Worm (Caenorhabditis elegans): ENCODE data around the gene col-80.

The col-80 gene

DNA sequence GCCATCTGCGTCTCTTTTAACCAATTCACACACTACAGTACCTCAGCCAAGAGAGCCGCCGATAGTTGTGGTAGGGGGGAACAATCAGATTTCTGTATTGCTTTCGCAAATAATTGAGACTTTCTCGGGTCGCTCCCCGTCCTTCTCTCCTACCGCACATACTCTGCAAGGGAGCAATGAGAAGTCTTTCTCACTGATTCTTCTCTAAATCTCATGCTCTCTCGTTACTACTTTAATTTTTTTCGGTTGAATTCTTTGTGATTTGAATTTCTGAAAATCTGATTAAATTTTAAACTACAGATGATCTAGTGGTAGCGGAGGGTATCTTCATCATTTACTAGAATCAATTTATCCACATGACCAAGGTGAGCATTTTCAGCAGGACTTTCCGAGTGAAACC, 31.7 kb upstream of the col-80 start, which contains the start of gene ptb-1:
Gene ptb-1 (plus strand): TSS at position 301 of the 400 bp plus-strand sequence.
- TF ChIP-seq ama-1 (optimal IDR thresholded peaks at IDR 0.05) (no peak), sma-3 (GFP tag; optimal IDR thresholded peaks at IDR 0.05) (no peak), lin-39 (tag; optimal IDR thresholded peaks at IDR 0.05) (no peak), nhr-23 (tag; optimal IDR thresholded peaks at IDR 0.05) (no peak), blmp-1 (tag; optimal IDR thresholded peaks at IDR 0.05; ENCODE audit: insufficient read depth) (no peak), ztf-1 (GFP tag; conservative IDR thresholded peaks at IDR 0.05) (no peak), peb-1 (tag; optimal IDR thresholded peaks at IDR 0.05) (no peak), nhr-6 (tag; optimal IDR thresholded peaks at IDR 0.05) (no peak), ztf-11 (tag; optimal IDR thresholded peaks at IDR 0.05) (no peak), alr-1 (tag; optimal IDR thresholded peaks at IDR 0.05) (no peak), ZK546.5 (tag; optimal IDR thresholded peaks at IDR 0.05) (no peak), Y55F3AM.14 (GFP tag; optimal IDR thresholded peaks at IDR 0.05) (no peak), crh-2 (tag; optimal IDR thresholded peaks at IDR 0.05) (no peak), dmd-4 (tag; optimal IDR thresholded peaks at IDR 0.05) (no peak), ztf-4 (tag; optimal IDR thresholded peaks at IDR 0.05) (no peak), mbf-1 (tag; optimal IDR thresholded peaks at IDR 0.05) (no peak), lin-13 (GFP tag; optimal IDR thresholded peaks at IDR 0.05) (no peak), F13H6.1 (tag; optimal IDR thresholded peaks at IDR 0.05) (no peak)

DNA sequence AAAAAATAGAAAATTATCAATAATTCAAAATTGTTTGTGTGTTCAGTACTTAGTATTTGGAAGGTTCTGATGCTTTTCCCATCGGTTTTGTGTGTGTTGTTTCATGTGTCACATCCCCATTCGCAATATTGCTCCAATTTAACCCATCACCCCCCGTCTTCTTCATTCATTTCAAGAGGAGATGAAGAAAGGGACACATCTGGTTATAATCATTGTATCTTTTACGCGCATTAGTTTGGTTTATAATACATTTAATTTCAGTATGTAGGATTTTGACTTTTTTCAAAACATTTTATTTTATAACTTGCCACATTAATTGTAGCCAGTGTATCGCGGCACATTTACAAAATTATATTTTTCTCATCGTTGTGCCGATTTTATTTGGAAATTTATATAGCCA, 26.9 kb upstream of the col-80 start:
- TF ChIP-seq sma-3 (GFP tag; optimal IDR thresholded peaks at IDR 0.05) (no peak), ztf-1 (GFP tag; conservative IDR thresholded peaks at IDR 0.05) (no peak), sma-9 (GFP tag; optimal IDR thresholded peaks at IDR 0.05) (no peak), sma-9 (tag; optimal IDR thresholded peaks at IDR 0.05) (no peak), peb-1 (tag; optimal IDR thresholded peaks at IDR 0.05) (no peak), C34F6.9 (tag; optimal IDR thresholded peaks at IDR 0.05) (no peak), nhr-10 (tag; optimal IDR thresholded peaks at IDR 0.05) (no peak), Y55F3AM.14 (GFP tag; optimal IDR thresholded peaks at IDR 0.05) (no peak), ztf-11 (tag; optimal IDR thresholded peaks at IDR 0.05) (no peak), lin-11 (tag; optimal IDR thresholded peaks at IDR 0.05) (no peak), ceh-16 (tag; optimal IDR thresholded peaks at IDR 0.05) (no peak), nhr-25 (tag; optimal IDR thresholded peaks at IDR 0.05) (no peak), elt-3 (tag; optimal IDR thresholded peaks at IDR 0.05) (no peak), unc-55 (GFP tag; optimal IDR thresholded peaks at IDR 0.05) (no peak), ama-1 (optimal IDR thresholded peaks at IDR 0.05) (no peak), egl-27 (tag; optimal IDR thresholded peaks at IDR 0.05) (no peak), nhr-21 (tag; optimal IDR thresholded peaks at IDR 0.05) (no peak), crh-2 (tag; optimal IDR thresholded peaks at IDR 0.05) (no peak), mbf-1 (tag; optimal IDR thresholded peaks at IDR 0.05) (no peak), unc-39 (tag; optimal IDR thresholded peaks at IDR 0.05) (no peak)

DNA sequence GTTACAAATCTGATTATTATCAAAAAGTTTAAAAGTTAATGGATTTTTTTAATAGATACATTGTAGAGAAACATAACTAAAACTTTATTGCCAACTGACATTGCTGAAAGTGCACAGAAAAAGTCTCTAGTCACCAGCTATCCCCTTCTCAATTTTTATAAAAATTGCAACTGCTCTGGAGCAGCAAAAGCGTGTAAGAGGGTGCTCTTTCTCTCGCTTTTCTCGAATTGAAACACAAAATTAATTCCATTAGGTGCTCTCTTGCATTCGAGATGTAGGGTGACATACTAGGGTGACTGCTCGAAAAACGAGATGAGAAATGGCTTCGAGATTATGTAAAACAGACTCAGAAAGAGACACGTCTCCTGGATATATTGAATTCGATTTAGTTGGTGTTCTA, 26.4 kb upstream of the col-80 start:
- TF ChIP-seq C34F6.9 (tag; optimal IDR thresholded peaks at IDR 0.05) (no peak), ztf-4 (tag; optimal IDR thresholded peaks at IDR 0.05) (no peak), nhr-12 (tag; optimal IDR thresholded peaks at IDR 0.05) (no peak), elt-3 (tag; optimal IDR thresholded peaks at IDR 0.05) (no peak), lin-11 (tag; optimal IDR thresholded peaks at IDR 0.05) (no peak), ZK546.5 (tag; optimal IDR thresholded peaks at IDR 0.05) (no peak), nhr-129 (tag; optimal IDR thresholded peaks at IDR 0.05) (no peak), mdl-1 (tag; optimal IDR thresholded peaks at IDR 0.05) (no peak), zag-1 (tag; optimal IDR thresholded peaks at IDR 0.05) (no peak), nhr-6 (tag; optimal IDR thresholded peaks at IDR 0.05) (no peak), fos-1 (tag; optimal IDR thresholded peaks at IDR 0.05) (no peak), peb-1 (tag; optimal IDR thresholded peaks at IDR 0.05) (no peak), skn-1 (tag; optimal IDR thresholded peaks at IDR 0.05) (no peak), mbf-1 (tag; optimal IDR thresholded peaks at IDR 0.05) (no peak), alr-1 (tag; optimal IDR thresholded peaks at IDR 0.05) (no peak), snpc-4 (tag; optimal IDR thresholded peaks at IDR 0.05) (no peak), sma-3 (GFP tag; optimal IDR thresholded peaks at IDR 0.05) (no peak), mab-5 (tag; optimal IDR thresholded peaks at IDR 0.05) (no peak), lin-39 (tag; optimal IDR thresholded peaks at IDR 0.05) (no peak), nhr-21 (tag; optimal IDR thresholded peaks at IDR 0.05) (no peak)

DNA sequence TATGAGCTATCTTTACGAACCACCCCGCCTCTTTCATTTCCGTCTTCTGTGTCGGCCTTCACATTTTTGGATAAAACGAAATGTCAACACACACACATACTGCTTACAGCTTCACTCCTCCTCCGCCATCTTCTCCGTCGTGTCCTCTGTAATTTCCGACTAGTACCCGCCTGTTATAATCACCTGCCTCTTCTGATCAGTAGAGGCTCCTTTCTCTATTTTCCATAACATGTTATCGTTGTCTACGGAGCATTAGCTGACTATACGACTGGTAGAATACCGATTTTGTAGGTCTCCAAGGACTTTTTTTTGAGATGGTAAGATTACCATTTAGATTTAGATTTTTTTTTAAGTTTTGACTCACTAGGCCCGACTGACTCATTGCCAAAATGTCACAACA, 22.0 kb upstream of the col-80 start:
- no peak for TF ChIP-seq fos-1 (tag; optimal IDR thresholded peaks at IDR 0.05)
- no peak for TF ChIP-seq elt-3 (tag; optimal IDR thresholded peaks at IDR 0.05)
- no peak for TF ChIP-seq sma-3 (GFP tag; optimal IDR thresholded peaks at IDR 0.05)
- TF ChIP-seq nhr-21 (tag; optimal IDR thresholded peaks at IDR 0.05) = no peak
- TF ChIP-seq egl-27 (tag; optimal IDR thresholded peaks at IDR 0.05) = no peak
- TF ChIP-seq ama-1 (optimal IDR thresholded peaks at IDR 0.05) = no peak
- TF ChIP-seq lsy-2 (tag; optimal IDR thresholded peaks at IDR 0.05) = no peak
- no peak for TF ChIP-seq nhr-237 (tag; optimal IDR thresholded peaks at IDR 0.05)
- no peak for TF ChIP-seq lin-39 (tag; optimal IDR thresholded peaks at IDR 0.05)
- TF ChIP-seq Y55F3AM.14 (GFP tag; optimal IDR thresholded peaks at IDR 0.05) = no peak
- TF ChIP-seq mbf-1 (tag; optimal IDR thresholded peaks at IDR 0.05) = no peak
- no peak for TF ChIP-seq skn-1 (tag; optimal IDR thresholded peaks at IDR 0.05)
- TF ChIP-seq lin-11 (tag; optimal IDR thresholded peaks at IDR 0.05) = no peak
- no peak for TF ChIP-seq sma-9 (GFP tag; optimal IDR thresholded peaks at IDR 0.05)
- no peak for TF ChIP-seq sma-9 (tag; optimal IDR thresholded peaks at IDR 0.05)
- no peak for TF ChIP-seq gmeb-1 (tag; optimal IDR thresholded peaks at IDR 0.05)
- TF ChIP-seq ZK546.5 (tag; optimal IDR thresholded peaks at IDR 0.05) = no peak
- no peak for TF ChIP-seq nhr-77 (tag; optimal IDR thresholded peaks at IDR 0.05)
- no peak for TF ChIP-seq ztf-4 (tag; optimal IDR thresholded peaks at IDR 0.05)
